Fruit fly (Drosophila melanogaster) whole organism, embryonic: ENCODE results near the gene CG3349.

Experiments used
- CG10274 ChIP-seq: fragments of 200-800 bp; sonication (Bioruptor generic); optimal IDR thresholded peaks from 3 replicates; lab custom pipeline; 2017; ENCODE audit warnings: missing biosample characterization, mild to moderate bottlenecking, missing genetic modification characterization
- CG11504 ChIP-seq: fragments of 200-800 bp; sonication (Bioruptor generic); optimal IDR thresholded peaks from 3 replicates; lab custom pipeline; 2019; ENCODE audit warnings: missing biosample characterization, mild to moderate bottlenecking, missing genetic modification characterization, moderate library complexity
- CG11560 ChIP-seq: fragments of 200-800 bp; sonication (Bioruptor generic); IDR thresholded peaks from 3 replicates; pipeline ENCODE4 v1.3.6; 2022; ENCODE audit warnings: missing biosample characterization, missing genetic modification characterization
- CG11696 ChIP-seq: fragments of 200-800 bp; sonication (Bioruptor generic); IDR thresholded peaks from 2 replicates; pipeline ENCODE4 v1.3.6; 2022; ENCODE audit warnings: missing biosample characterization, missing genetic modification characterization
- CG16813 ChIP-seq: fragments of 200-800 bp; sonication (Bioruptor generic); IDR thresholded peaks from 3 replicates; pipeline ENCODE4 v1.3.6; 2022; ENCODE audit warnings: missing biosample characterization, missing genetic modification characterization; ENCODE audit not compliant: partially characterized antibody
- CG16815 ChIP-seq: fragments of 200-800 bp; sonication (Bioruptor generic); optimal IDR thresholded peaks from 3 replicates; lab custom pipeline; 2017; ENCODE audit warnings: missing biosample characterization, mild to moderate bottlenecking, missing genetic modification characterization
- CG17829 ChIP-seq: fragments of 200-800 bp; optimal IDR thresholded peaks from 2 replicates; lab custom pipeline; 2019; ENCODE audit warnings: missing biosample characterization, mild to moderate bottlenecking, missing genetic modification characterization, moderate library complexity
- CG18262 ChIP-seq: fragments of 200-800 bp; optimal IDR thresholded peaks from 3 replicates; lab custom pipeline; 2019; ENCODE audit warnings: missing biosample characterization, mild to moderate bottlenecking, missing genetic modification characterization, moderate library complexity
- CG32772 ChIP-seq: fragments of 200-800 bp; sonication (Bioruptor generic); IDR thresholded peaks from 2 replicates; pipeline ENCODE4 v1.3.6; 2022; ENCODE audit warnings: missing biosample characterization, missing genetic modification characterization
- CG34422 ChIP-seq: fragments of 200-800 bp; sonication (Bioruptor generic); IDR thresholded peaks from 3 replicates; pipeline ENCODE4 v1.3.6; 2022; ENCODE audit warnings: missing biosample characterization, missing genetic modification characterization
- CG3838 ChIP-seq: fragments of 200-800 bp; sonication (Bioruptor generic); optimal IDR thresholded peaks from 3 replicates; lab custom pipeline; 2016; ENCODE audit warnings: missing biosample characterization, missing genetic modification characterization
- CG4328 ChIP-seq: fragments of 200-800 bp; sonication (Bioruptor generic); optimal IDR thresholded peaks from 3 replicates; lab custom pipeline; 2017; ENCODE audit warnings: missing biosample characterization, missing genetic modification reagents, missing genetic modification characterization
- CG43689 ChIP-seq: fragments of 200-800 bp; sonication (Bioruptor generic); IDR thresholded peaks from 2 replicates; pipeline ENCODE4 v1.3.6; 2022; ENCODE audit warnings: missing biosample characterization, missing genetic modification characterization
- CG4854 ChIP-seq: fragments of 200-800 bp; sonication (Bioruptor generic); optimal IDR thresholded peaks from 2 replicates; lab custom pipeline; 2016; ENCODE audit warnings: missing biosample characterization, missing genetic modification characterization, inconsistent platforms
- CG5180 ChIP-seq: fragments of 200-800 bp; sonication (Bioruptor generic); optimal IDR thresholded peaks from 3 replicates; lab custom pipeline; 2017; ENCODE audit warnings: missing biosample characterization, missing genetic modification characterization, mild to moderate bottlenecking, moderate library complexity, missing genetic modification reagents
- CG6254 ChIP-seq: fragments of 200-800 bp; sonication (Bioruptor generic); optimal IDR thresholded peaks from 3 replicates; lab custom pipeline; 2017; ENCODE audit warnings: mild to moderate bottlenecking, missing biosample characterization, missing genetic modification reagents, missing genetic modification characterization
- CG6683 ChIP-seq: fragments of 200-800 bp; sonication (Bioruptor generic); optimal IDR thresholded peaks from 2 replicates; lab custom pipeline; 2017; ENCODE audit warnings: missing biosample characterization, mild to moderate bottlenecking, missing genetic modification characterization, missing genetic modification reagents
- CG7745 ChIP-seq: fragments of 200-800 bp; sonication (Bioruptor generic); optimal IDR thresholded peaks from 2 replicates; lab custom pipeline; 2018; ENCODE audit warnings: missing biosample characterization, mild to moderate bottlenecking, missing genetic modification characterization, moderate library complexity
- CG8765 ChIP-seq: fragments of 200-800 bp; sonication (Bioruptor generic); IDR thresholded peaks from 2 replicates; pipeline ENCODE4 v1.3.6; 2022; ENCODE audit warnings: missing biosample characterization, missing genetic modification characterization
- CG8944 ChIP-seq: fragments of 200-800 bp; sonication (Bioruptor generic); optimal IDR thresholded peaks from 3 replicates; lab custom pipeline; 2016; ENCODE audit warnings: missing biosample characterization, missing genetic modification characterization
- CHES-1-like ChIP-seq: fragments of 200-800 bp; sonication (Bioruptor generic); optimal IDR thresholded peaks from 2 replicates; lab custom pipeline; 2016; ENCODE audit warnings: missing biosample characterization, missing genetic modification characterization
- D19A ChIP-seq: fragments of 200-800 bp; optimal IDR thresholded peaks from 3 replicates; lab custom pipeline; 2019; ENCODE audit warnings: missing biosample characterization, mild to moderate bottlenecking, missing genetic modification characterization, moderate library complexity
- D19B ChIP-seq: fragments of 200-800 bp; sonication (Bioruptor generic); optimal IDR thresholded peaks from 2 replicates; lab custom pipeline; 2017; ENCODE audit warnings: missing biosample characterization, mild to moderate bottlenecking, missing genetic modification characterization
- Lpt ChIP-seq: fragments of >200 bp; optimal IDR thresholded peaks from 2 replicates; lab custom pipeline; 2018; ENCODE audit warnings: missing biosample characterization, missing genetic modification characterization
- MBD-R2 ChIP-seq: fragments of 200-800 bp; sonication (Bioruptor generic); IDR thresholded peaks from 2 replicates; pipeline ENCODE4 v1.3.6; 2022; ENCODE audit warnings: missing biosample characterization, missing genetic modification characterization
- MESR4 ChIP-seq: fragments of 200-800 bp; sonication (Bioruptor generic); optimal IDR thresholded peaks from 2 replicates; lab custom pipeline; 2018; ENCODE audit warnings: missing biosample characterization, mild to moderate bottlenecking, missing genetic modification characterization, moderate library complexity
- Max ChIP-seq: fragments of 200-800 bp; sonication (Bioruptor generic); optimal IDR thresholded peaks from 2 replicates; lab custom pipeline; 2016; ENCODE audit warnings: missing biosample characterization, mild to moderate bottlenecking, missing genetic modification characterization
- NC2α ChIP-seq: fragments of 200-800 bp; sonication (Bioruptor generic); optimal IDR thresholded peaks from 2 replicates; lab custom pipeline; 2016; ENCODE audit warnings: missing biosample characterization, missing genetic modification characterization
- Oli ChIP-seq: fragments of 200-800 bp; sonication (Bioruptor generic); optimal IDR thresholded peaks from 2 replicates; lab custom pipeline; 2018; ENCODE audit warnings: missing biosample characterization, mild to moderate bottlenecking, missing genetic modification characterization, moderate library complexity
- Sox100B ChIP-seq: fragments of 200-800 bp; sonication (Bioruptor generic); optimal IDR thresholded peaks from 3 replicates; lab custom pipeline; 2018; ENCODE audit warnings: missing biosample characterization, mild to moderate bottlenecking, missing genetic modification characterization
- Sry-δ ChIP-seq: fragments of 200-800 bp; sonication (Bioruptor generic); optimal IDR thresholded peaks from 2 replicates; lab custom pipeline; 2016; ENCODE audit warnings: missing biosample characterization, missing genetic modification characterization
- ato ChIP-seq: fragments of 200-800 bp; sonication (Bioruptor generic); IDR thresholded peaks from 2 replicates; pipeline ENCODE4 v1.3.6; 2022; ENCODE audit warnings: missing biosample characterization, missing genetic modification characterization; ENCODE audit not compliant: partially characterized antibody
- az2 ChIP-seq: fragments of 200-800 bp; sonication (Bioruptor generic); optimal IDR thresholded peaks from 3 replicates; lab custom pipeline; 2016; ENCODE audit warnings: missing biosample characterization, missing genetic modification characterization
- chm ChIP-seq: fragments of 200-800 bp; sonication (Bioruptor generic); IDR thresholded peaks from 2 replicates; pipeline ENCODE4 v1.3.6; 2022; ENCODE audit warnings: missing biosample characterization, missing genetic modification characterization
- eve ChIP-seq, 2 experiments: fragments of >200 bp; optimal IDR thresholded peaks; 2 replicates each; lab custom pipeline; 2017; ENCODE audit warnings: missing biosample characterization in 2 of 2, missing genetic modification characterization in 2 of 2
- gem ChIP-seq: fragments of 200-800 bp; sonication (Bioruptor generic); optimal IDR thresholded peaks from 2 replicates; lab custom pipeline; 2019; ENCODE audit warnings: missing biosample characterization, mild to moderate bottlenecking, missing genetic modification characterization, moderate library complexity
- grn ChIP-seq: fragments of 200-800 bp; sonication (Bioruptor generic); optimal IDR thresholded peaks from 3 replicates; lab custom pipeline; 2017; ENCODE audit warnings: missing biosample characterization, missing genetic modification characterization
- gro ChIP-seq: fragments of 200-800 bp; sonication (Bioruptor generic); optimal IDR thresholded peaks from 2 replicates; lab custom pipeline; 2016; ENCODE audit warnings: missing biosample characterization, missing genetic modification characterization
- klu ChIP-seq: fragments of 200-800 bp; sonication (Bioruptor generic); IDR thresholded peaks from 2 replicates; pipeline ENCODE4 v1.3.6; 2022; ENCODE audit warnings: missing biosample characterization, missing genetic modification characterization
- lbe ChIP-seq: fragments of 200-800 bp; sonication (Bioruptor generic); optimal IDR thresholded peaks from 2 replicates; lab custom pipeline; 2016; ENCODE audit warnings: missing biosample characterization, mild to moderate bottlenecking, missing genetic modification characterization
- nom ChIP-seq: fragments of 200-800 bp; sonication (Bioruptor generic); optimal IDR thresholded peaks from 2 replicates; lab custom pipeline; 2017; ENCODE audit warnings: missing biosample characterization, missing genetic modification characterization, mild to moderate bottlenecking, moderate library complexity, missing genetic modification reagents
- pan ChIP-seq, 4 experiments: fragments of >200 bp in 3 of 4; fragments of 200-800 bp in 1 of 4; sonication (Bioruptor generic) in 1 of 4; optimal IDR thresholded peaks in 3 of 4; IDR thresholded peaks in 1 of 4; 2 replicates each; pipeline versions ENCODE4 v1.3.6 to Lab custom; 2017 to 2022; ENCODE audit warnings: missing biosample characterization in 2 of 4, missing genetic modification characterization in 2 of 4, mixed read lengths in 1 of 4
- phol ChIP-seq: fragments of 200-800 bp; sonication (Bioruptor generic); optimal IDR thresholded peaks from 3 replicates; lab custom pipeline; 2018; ENCODE audit warnings: missing biosample characterization, mild to moderate bottlenecking, missing genetic modification characterization, moderate library complexity
- pita ChIP-seq: fragments of 200-800 bp; sonication (Bioruptor generic); optimal IDR thresholded peaks from 2 replicates; lab custom pipeline; 2017; ENCODE audit warnings: missing biosample characterization, mild to moderate bottlenecking, missing genetic modification characterization
- prd ChIP-seq, 3 experiments: fragments of >200 bp in 2 of 3; fragments of 200-800 bp in 1 of 3; sonication (Bioruptor generic) in 1 of 3; optimal IDR thresholded peaks in 2 of 3; IDR thresholded peaks in 1 of 3; 2 replicates in 2 of 3; 3 replicates in 1 of 3; pipeline versions ENCODE4 v1.3.6 to Lab custom; 2017 to 2022; ENCODE audit warnings: missing biosample characterization in 1 of 3, missing genetic modification characterization in 1 of 3
- sc ChIP-seq, 3 experiments: fragments of >200 bp in 2 of 3; fragments of 200-800 bp in 1 of 3; sonication (Bioruptor generic) in 1 of 3; optimal IDR thresholded peaks; 2 replicates in 2 of 3; 3 replicates in 1 of 3; lab custom pipeline; 2017; ENCODE audit warnings: mild to moderate bottlenecking in 1 of 3, missing biosample characterization in 1 of 3, missing genetic modification characterization in 1 of 3, missing genetic modification reagents in 1 of 3
- sd ChIP-seq: fragments of 200-800 bp; sonication (Bioruptor generic); optimal IDR thresholded peaks from 3 replicates; lab custom pipeline; 2018; ENCODE audit warnings: missing biosample characterization, mild to moderate bottlenecking, missing genetic modification characterization, moderate library complexity
- sens ChIP-seq: fragments of 200-800 bp; sonication (Bioruptor generic); peaks from one replicate; lab custom pipeline; 2016; ENCODE audit warnings: missing biosample characterization, missing genetic modification characterization
- wek ChIP-seq: fragments of 200-800 bp; sonication (Bioruptor generic); optimal IDR thresholded peaks from 3 replicates; lab custom pipeline; 2018; ENCODE audit warnings: missing biosample characterization, mild to moderate bottlenecking, missing genetic modification characterization, moderate library complexity

Gene CG3349

DNA sequence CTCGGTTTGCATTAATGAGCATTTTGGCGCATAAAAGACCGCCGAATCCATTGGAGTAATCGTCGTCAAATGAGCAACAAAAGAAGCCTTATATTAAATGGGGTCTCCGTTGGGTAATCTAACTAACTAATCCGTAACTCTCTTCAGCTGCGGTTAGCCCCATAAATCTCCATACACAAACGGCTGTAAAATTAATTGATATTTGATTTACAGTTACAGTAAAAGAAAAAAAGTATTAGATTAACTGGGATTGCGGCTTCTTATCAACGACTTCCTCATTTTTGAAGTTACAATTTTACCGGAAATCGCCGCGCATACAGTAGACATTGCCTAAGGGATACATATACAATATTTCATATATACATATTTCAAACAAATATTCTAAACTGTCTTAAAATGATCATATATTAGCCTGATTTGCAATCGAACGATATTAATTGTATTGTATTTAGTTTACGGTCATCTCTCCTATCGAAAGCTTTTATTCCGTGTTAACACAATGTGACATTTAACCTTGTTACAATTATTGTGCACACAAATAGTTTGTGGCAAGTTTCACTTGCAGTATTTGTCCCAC lies 7.0 kb downstream of the CG3349 start (continued):
- TF ChIP-seq CG7745 (tag; lab: Kevin White, UChicago) (no peak), CG8765 (GFP tag; lab: Robert Waterston, UW) (no peak), lbe (GFP tag; lab: Kevin White, UChicago) (no peak), NC2α (GFP tag; lab: Kevin White, UChicago) (no peak), pita (GFP tag; lab: Kevin White, UChicago) (no peak), nom (GFP tag; lab: Kevin White, UChicago) (no peak), CG6683 (no peak), Sry-δ (GFP tag; lab: Kevin White, UChicago) (no peak), CG4854 (GFP tag; lab: Kevin White, UChicago) (no peak), CG16813 (GFP tag; lab: Robert Waterston, UW) (no peak), wek (no peak), CG5180 (no peak), CG11560 (tag; lab: Robert Waterston, UW) (no peak), Max (GFP tag; lab: Kevin White, UChicago) (no peak), sens (peak; percentile 29), MESR4 (GFP tag; lab: Kevin White, UChicago) (no peak), MBD-R2 (GFP tag; lab: Robert Waterston, UW) (no peak), sc (optimal IDR thresholded peaks at IDR 0.05; lab: Kevin White, UChicago) (no peak), sc (GFP tag; optimal IDR thresholded peaks at IDR 0.05; lab: Kevin White, UChicago) (no peak), CG8944 (GFP tag; lab: Kevin White, UChicago) (no peak), prd (optimal IDR thresholded peaks at IDR 0.05; lab: Kevin White, UChicago) (no peak), prd (GFP tag; IDR thresholded peaks at IDR 0.05; lab: Robert Waterston, UW) (no peak), gem (tag; lab: Kevin White, UChicago) (peak; percentile 27), gro (GFP tag; lab: Kevin White, UChicago) (no peak), CG32772 (GFP tag; lab: Robert Waterston, UW) (no peak), CG16815 (no peak), CG11696 (GFP tag; lab: Robert Waterston, UW) (no peak), az2 (GFP tag; lab: Kevin White, UChicago) (no peak), grn (GFP tag; lab: Kevin White, UChicago) (no peak), chm (GFP tag; lab: Robert Waterston, UW) (no peak), CG34422 (0 out of 3 replicates have a peak, but pooled peaks have one; percentile 44), CG11504 (peak; percentile 48), CG17829 (tag; lab: Kevin White, UChicago) (peak; percentile 6), phol (tag; lab: Kevin White, UChicago) (peak; percentile 2), D19A (tag; lab: Kevin White, UChicago) (peak; percentile 22), Oli (tag; lab: Kevin White, UChicago) (no peak), ato (no peak), D19B (GFP tag; lab: Kevin White, UChicago) (no peak), CG10274 (GFP tag; lab: Kevin White, UChicago) (no peak), sd (tag; lab: Kevin White, UChicago) (no peak), eve (GFP tag; optimal IDR thresholded peaks at IDR 0.05; lab: Kevin White, UChicago) (peak in 1 of 2 experiments; percentile 26), CG43689 (GFP tag; lab: Robert Waterston, UW) (no peak), CG3838 (GFP tag; lab: Kevin White, UChicago) (no peak), CG4328 (GFP tag; lab: Kevin White, UChicago) (no peak), Sox100B (GFP tag; lab: Kevin White, UChicago) (no peak), CHES-1-like (no peak), CG6254 (GFP tag; lab: Kevin White, UChicago) (no peak), Lpt (GFP tag; lab: Kevin White, UChicago) (no peak), klu (GFP tag; lab: Robert Waterston, UW) (no peak), CG18262 (tag; lab: Kevin White, UChicago) (peak; percentile 16), pan (optimal IDR thresholded peaks at IDR 0.05; lab: Kevin White, UChicago) (no peak), pan (GFP tag; optimal IDR thresholded peaks at IDR 0.05 in 1 of 2, IDR thresholded peaks at IDR 0.05 in 1 of 2) (peak in 1 of 2 experiments; percentile 23)
